Worm (Caenorhabditis elegans) whole organism, L3 larva: ENCODE results near the gene zip-11.
"Not testable (repeated sequence)": the region's sequence is repeated elsewhere in the genome, so short reads cannot be mapped to it uniquely, and the experiment has no call there.

Experiments used
- ZK546.5 ChIP-seq: sonication (generic microtip); optimal IDR thresholded peaks from 2 replicates; lab custom pipeline; 2017; ENCODE audit warnings: missing biosample characterization, missing genetic modification characterization
- ama-1 ChIP-seq: fragments of 150-350 bp; optimal IDR thresholded peaks from 2 replicates; lab custom pipeline; 2018
- ceh-16 ChIP-seq: sonication (generic microtip); optimal IDR thresholded peaks from 2 replicates; lab custom pipeline; 2017; ENCODE audit warnings: missing biosample characterization, missing genetic modification characterization
- ceh-82 ChIP-seq: fragments of 150-350 bp; optimal IDR thresholded peaks from 2 replicates; lab custom pipeline; 2014; ENCODE audit warnings: missing biosample characterization, missing genetic modification characterization
- egl-27 ChIP-seq: sonication (generic microtip); optimal IDR thresholded peaks from 4 replicates; lab custom pipeline; 2017; ENCODE audit warnings: missing biosample characterization, missing genetic modification reagents, missing genetic modification characterization
- egl-5 ChIP-seq: fragments of 150-350 bp; optimal IDR thresholded peaks from 2 replicates; lab custom pipeline; 2017; ENCODE audit warnings: missing biosample characterization, missing genetic modification reagents, missing genetic modification characterization, inconsistent platforms
- elt-1 ChIP-seq: fragments of 150-350 bp; optimal IDR thresholded peaks from 2 replicates; lab custom pipeline; 2014; ENCODE audit warnings: missing biosample characterization, missing genetic modification characterization
- elt-2 ChIP-seq: sonication (generic microtip); optimal IDR thresholded peaks from 2 replicates; lab custom pipeline; 2016; ENCODE audit warnings: missing genetic modification reagents, mild to moderate bottlenecking, missing genetic modification characterization, missing compliant biosample characterization
- elt-3 ChIP-seq, 3 experiments: fragments of 150-350 bp in 1 of 3; sonication (generic microtip) in 2 of 3; optimal IDR thresholded peaks; 2 replicates in 2 of 3; 4 replicates in 1 of 3; lab custom pipeline; 2014 to 2017; ENCODE audit warnings: missing biosample characterization in 3 of 3, missing genetic modification characterization in 3 of 3
- eor-1 ChIP-seq, 2 experiments: fragments of 150-350 bp; optimal IDR thresholded peaks; 2 replicates each; lab custom pipeline; 2014 to 2018; ENCODE audit warnings: missing biosample characterization in 2 of 2, missing genetic modification characterization in 2 of 2
- fkh-2 ChIP-seq: fragments of 150-350 bp; optimal IDR thresholded peaks from 2 replicates; lab custom pipeline; 2014; ENCODE audit warnings: missing biosample characterization, missing genetic modification reagents, missing genetic modification characterization
- fos-1 ChIP-seq: fragments of 150-350 bp; optimal IDR thresholded peaks from 2 replicates; lab custom pipeline; 2014; ENCODE audit warnings: missing biosample characterization, missing genetic modification characterization
- hmg-11 ChIP-seq: sonication (generic microtip); optimal IDR thresholded peaks from 2 replicates; lab custom pipeline; 2016; ENCODE audit warnings: missing genetic modification characterization, missing compliant biosample characterization
- jun-1 ChIP-seq: fragments of 150-350 bp; optimal IDR thresholded peaks from 2 replicates; lab custom pipeline; 2014; ENCODE audit warnings: missing biosample characterization, missing genetic modification reagents, missing genetic modification characterization
- lin-15B ChIP-seq: fragments of 150-350 bp; optimal IDR thresholded peaks from 2 replicates; lab custom pipeline; 2014; ENCODE audit warnings: missing biosample characterization, missing genetic modification characterization
- lin-39 ChIP-seq: fragments of 150-350 bp; optimal IDR thresholded peaks from 2 replicates; lab custom pipeline; 2018; ENCODE audit warnings: missing biosample characterization, missing genetic modification reagents, missing genetic modification characterization
- mdl-1 ChIP-seq: fragments of 150-350 bp; optimal IDR thresholded peaks from 2 replicates; lab custom pipeline; 2014; ENCODE audit warnings: missing biosample characterization, missing genetic modification characterization
- nfya-1 ChIP-seq: sonication (generic microtip); optimal IDR thresholded peaks from 2 replicates; lab custom pipeline; 2017; ENCODE audit warnings: missing genetic modification characterization, mild to moderate bottlenecking, missing compliant biosample characterization, antibody characterized with exemption, moderate library complexity; ENCODE audit not compliant: insufficient read depth
- nhr-11 ChIP-seq: fragments of 150-350 bp; optimal IDR thresholded peaks from 2 replicates; lab custom pipeline; 2014; ENCODE audit warnings: missing biosample characterization, missing genetic modification characterization
- nhr-237 ChIP-seq: fragments of 150-350 bp; optimal IDR thresholded peaks from 2 replicates; lab custom pipeline; 2014; ENCODE audit warnings: missing biosample characterization, missing genetic modification characterization
- nhr-25 ChIP-seq: sonication (generic microtip); optimal IDR thresholded peaks from 2 replicates; lab custom pipeline; 2017; ENCODE audit warnings: missing biosample characterization, missing genetic modification characterization
- nhr-43 ChIP-seq: sonication (generic microtip); optimal IDR thresholded peaks from 2 replicates; lab custom pipeline; 2016; ENCODE audit warnings: mild to moderate bottlenecking, missing genetic modification characterization, missing compliant biosample characterization; ENCODE audit not compliant: poor library complexity, severe bottlenecking
- nhr-67 ChIP-seq: fragments of 150-350 bp; optimal IDR thresholded peaks from 2 replicates; lab custom pipeline; 2014; ENCODE audit warnings: missing biosample characterization, missing genetic modification characterization
- nhr-77 ChIP-seq: fragments of 150-350 bp; optimal IDR thresholded peaks from 2 replicates; lab custom pipeline; 2014; ENCODE audit warnings: missing biosample characterization, missing genetic modification characterization
- pha-4 ChIP-seq: fragments of 150-350 bp; optimal IDR thresholded peaks from 2 replicates; lab custom pipeline; 2014; ENCODE audit warnings: missing biosample characterization, missing genetic modification reagents, missing genetic modification characterization
- pqm-1 ChIP-seq: fragments of 150-350 bp; optimal IDR thresholded peaks from 2 replicates; lab custom pipeline; 2017; ENCODE audit warnings: missing biosample characterization, missing genetic modification characterization, inconsistent platforms
- skn-1 ChIP-seq: fragments of 150-350 bp; optimal IDR thresholded peaks from 2 replicates; lab custom pipeline; 2014; ENCODE audit warnings: missing biosample characterization, missing genetic modification characterization
- tbx-2 ChIP-seq: sonication (generic microtip); optimal IDR thresholded peaks from 2 replicates; lab custom pipeline; 2016; ENCODE audit warnings: mild to moderate bottlenecking, missing genetic modification characterization, missing compliant biosample characterization
- unc-39 ChIP-seq: sonication (generic microtip); optimal IDR thresholded peaks from 4 replicates; lab custom pipeline; 2017; ENCODE audit warnings: missing biosample characterization, missing genetic modification characterization
- zag-1 ChIP-seq: fragments of 150-350 bp; optimal IDR thresholded peaks from 2 replicates; lab custom pipeline; 2014; ENCODE audit warnings: missing biosample characterization, missing genetic modification characterization
- ztf-11 ChIP-seq: fragments of 150-350 bp; optimal IDR thresholded peaks from 2 replicates; lab custom pipeline; 2014; ENCODE audit warnings: missing biosample characterization, missing genetic modification characterization
- ztf-4 ChIP-seq: fragments of 150-350 bp; optimal IDR thresholded peaks from 2 replicates; lab custom pipeline; 2014; ENCODE audit warnings: missing biosample characterization, missing genetic modification characterization

zip-11 gene

ce11 chrIV:3302058-3302457 lies 9.0 kb upstream of the zip-11 start, which contains the start of gene W08E12.4:
Gene W08E12.4 (plus strand): TSS chrIV:3302358.
- TF ChIP-seq egl-5, skn-1, tbx-2 (tag; lab: Kevin White, UChicago): not testable (repeated sequence)

ce11 chrIV:3303690-3304089 lies 7.4 kb upstream of the zip-11 start, which contains the start of gene idpp-12:
Gene idpp-12 (plus strand): TSS chrIV:3303990.
- not testable (repeated sequence) for TF ChIP-seq ama-1 (lab: Kevin White, UChicago); lin-39; elt-1 (tag; lab: Kevin White, UChicago)
- TF ChIP-seq, all 47 proteins: peak for 0; not testable (repeated sequence) for 47

ce11 chrIV:3305575-3305974 lies 5.5 kb upstream of the zip-11 start, which contains the start of gene W08E12.2:
Gene W08E12.2 (plus strand): TSS chrIV:3305875.
- TF ChIP-seq pqm-1 (tag; lab: Kevin White, UChicago) (no peak), elt-3 (tag; optimal IDR thresholded peaks at IDR 0.05; lab: Kevin White, UChicago) (no peak), ztf-11 (no peak), elt-2 (no peak), unc-39 (no peak), nhr-11 (tag; lab: Kevin White, UChicago) (no peak), hmg-11 (tag; lab: Kevin White, UChicago) (no peak), fos-1 (tag; lab: Kevin White, UChicago) (no peak), ceh-82 (tag; lab: Kevin White, UChicago) (no peak), lin-15B (tag; lab: Kevin White, UChicago) (no peak), ZK546.5 (tag; lab: Kevin White, UChicago) (no peak), ceh-16 (tag; lab: Kevin White, UChicago) (no peak)
- TF ChIP-seq, all 47 proteins: peak for 0

- TF ChIP-seq nhr-11 (tag; lab: Kevin White, UChicago) (no peak), jun-1 (no peak), nhr-237 (no peak), ceh-16 (tag; lab: Kevin White, UChicago) (no peak), fkh-2 (tag; lab: Kevin White, UChicago) (no peak), egl-27 (tag; lab: Kevin White, UChicago) (no peak), ama-1 (lab: Kevin White, UChicago) (no peak), egl-5 (tag; lab: Kevin White, UChicago) (no peak), ztf-4 (no peak), lin-39 (no peak), fos-1 (tag; lab: Kevin White, UChicago) (no peak), nhr-77 (tag; lab: Kevin White, UChicago) (no peak), tbx-2 (tag; lab: Kevin White, UChicago) (no peak), elt-3 (tag; optimal IDR thresholded peaks at IDR 0.05; lab: Kevin White, UChicago) (no peak), nhr-43 (tag; lab: Kevin White, UChicago) (no peak), zag-1 (tag; lab: Kevin White, UChicago) (no peak), nhr-67 (tag; lab: Kevin White, UChicago) (no peak), pqm-1 (tag; lab: Kevin White, UChicago) (no peak), nfya-1 (no peak), mdl-1 (tag; lab: Kevin White, UChicago) (no peak)
Measured at ce11 chrIV:3307463-3307862, 3.6 kb upstream of the zip-11 start, which contains the start of gene W08E12.9. Gene W08E12.9 (minus strand): TSS chrIV:3307563.

ce11 chrIV:3308885-3309284 lies 2.2 kb upstream of the zip-11 start:
- TF ChIP-seq ZK546.5 (tag; lab: Kevin White, UChicago) (no peak), eor-1 (tag; optimal IDR thresholded peaks at IDR 0.05; lab: Kevin White, UChicago) (no peak), fos-1 (tag; lab: Kevin White, UChicago) (no peak), nhr-25 (tag; lab: Kevin White, UChicago) (no peak), pha-4 (tag; lab: Kevin White, UChicago) (peak; percentile 34), unc-39 (no peak), egl-5 (tag; lab: Kevin White, UChicago) (no peak)
